Fruit fly (Drosophila melanogaster) whole organism, embryonic: ENCODE data around the gene CG11562.

Source experiments
- ATbp ChIP-seq: fragments of 200-800 bp; sonication (Bioruptor generic); optimal IDR thresholded peaks from 2 replicates; lab custom pipeline; 2017; ENCODE audit warnings: missing biosample characterization, mild to moderate bottlenecking, missing genetic modification characterization, missing genetic modification reagents
- Atf6 ChIP-seq: fragments of 200-800 bp; sonication (Bioruptor generic); IDR thresholded peaks from 2 replicates; pipeline ENCODE4 v1.3.6; 2022; ENCODE audit warnings: missing biosample characterization, missing genetic modification characterization
- CG10543 ChIP-seq: fragments of 200-800 bp; sonication (Bioruptor generic); optimal IDR thresholded peaks from 3 replicates; lab custom pipeline; 2017; ENCODE audit warnings: missing biosample characterization, mild to moderate bottlenecking, missing genetic modification characterization, moderate library complexity
- CG10979 ChIP-seq: fragments of 200-800 bp; sonication (Bioruptor generic); optimal IDR thresholded peaks from 2 replicates; lab custom pipeline; 2018; ENCODE audit warnings: missing biosample characterization, mild to moderate bottlenecking, missing genetic modification characterization, moderate library complexity
- CG12299 ChIP-seq: fragments of 200-800 bp; sonication (Bioruptor generic); optimal IDR thresholded peaks from 2 replicates; lab custom pipeline; 2018; ENCODE audit warnings: missing biosample characterization, mild to moderate bottlenecking, missing genetic modification characterization
- CG12942 ChIP-seq: fragments of 200-800 bp; sonication (Bioruptor generic); optimal IDR thresholded peaks from 3 replicates; lab custom pipeline; 2016; ENCODE audit warnings: missing biosample characterization, missing genetic modification characterization
- CG13775 ChIP-seq: fragments of 200-800 bp; sonication (Bioruptor generic); optimal IDR thresholded peaks from 3 replicates; lab custom pipeline; 2017; ENCODE audit warnings: missing biosample characterization, mild to moderate bottlenecking, missing genetic modification characterization
- CG15514 ChIP-seq: fragments of 200-800 bp; sonication (Bioruptor generic); optimal IDR thresholded peaks from 3 replicates; lab custom pipeline; 2017; ENCODE audit warnings: missing biosample characterization, missing genetic modification characterization, mild to moderate bottlenecking, moderate library complexity, missing genetic modification reagents
- CG15601 ChIP-seq: fragments of 200-800 bp; sonication (Bioruptor generic); optimal IDR thresholded peaks from 3 replicates; lab custom pipeline; 2019; ENCODE audit warnings: missing biosample characterization, mild to moderate bottlenecking, missing genetic modification characterization, moderate library complexity
- CG17328 ChIP-seq: fragments of 200-800 bp; sonication (Bioruptor generic); IDR thresholded peaks from 2 replicates; pipeline ENCODE4 v1.3.6; 2022; ENCODE audit warnings: missing biosample characterization, missing genetic modification characterization
- CG17361 ChIP-seq: fragments of 200-800 bp; sonication (Bioruptor generic); IDR thresholded peaks from 3 replicates; pipeline ENCODE4 v1.3.6; 2022; ENCODE audit warnings: missing biosample characterization, missing genetic modification characterization
- CG17802 ChIP-seq: fragments of 200-800 bp; sonication (Bioruptor generic); optimal IDR thresholded peaks from 2 replicates; lab custom pipeline; 2018; ENCODE audit warnings: missing biosample characterization, mild to moderate bottlenecking, missing genetic modification characterization, moderate library complexity
- CG18599 ChIP-seq: fragments of 200-800 bp; sonication (Bioruptor generic); optimal IDR thresholded peaks from 3 replicates; lab custom pipeline; 2017; ENCODE audit warnings: missing biosample characterization, missing genetic modification characterization, mild to moderate bottlenecking, moderate library complexity, missing genetic modification reagents
- CG2202 ChIP-seq: fragments of 200-800 bp; sonication (Bioruptor generic); optimal IDR thresholded peaks from 2 replicates; lab custom pipeline; 2018; ENCODE audit warnings: missing biosample characterization, mild to moderate bottlenecking, missing genetic modification characterization
- CG30020 ChIP-seq: fragments of 200-800 bp; optimal IDR thresholded peaks from 2 replicates; lab custom pipeline; 2019; ENCODE audit warnings: missing biosample characterization, mild to moderate bottlenecking, missing genetic modification characterization, moderate library complexity
- CG31441 ChIP-seq: fragments of 200-800 bp; sonication (Bioruptor generic); IDR thresholded peaks from 2 replicates; pipeline ENCODE4 v1.3.6; 2022; ENCODE audit warnings: missing biosample characterization, missing genetic modification characterization
- CG34376 ChIP-seq: fragments of 200-800 bp; sonication (Bioruptor generic); optimal IDR thresholded peaks from 2 replicates; lab custom pipeline; 2018; ENCODE audit warnings: missing biosample characterization, mild to moderate bottlenecking, missing genetic modification characterization
- CG5953 ChIP-seq: fragments of 200-800 bp; sonication (Bioruptor generic); IDR thresholded peaks from 2 replicates; pipeline ENCODE4 v1.3.6; 2022; ENCODE audit warnings: missing biosample characterization, missing genetic modification characterization
- CG7357 ChIP-seq: fragments of 200-800 bp; sonication (Bioruptor generic); IDR thresholded peaks from 3 replicates; pipeline ENCODE4 v1.3.6; 2022; ENCODE audit warnings: missing biosample characterization, missing genetic modification characterization
- CG7372 ChIP-seq: fragments of 200-800 bp; sonication (Bioruptor generic); IDR thresholded peaks from 2 replicates; pipeline ENCODE4 v1.3.6; 2022; ENCODE audit warnings: missing biosample characterization, missing genetic modification characterization
- CG7987 ChIP-seq: fragments of 200-800 bp; sonication (Bioruptor generic); optimal IDR thresholded peaks from 2 replicates; lab custom pipeline; 2018; ENCODE audit warnings: missing biosample characterization, mild to moderate bottlenecking, missing genetic modification characterization, moderate library complexity
- CG8359 ChIP-seq: fragments of 200-800 bp; sonication (Bioruptor generic); optimal IDR thresholded peaks from 2 replicates; lab custom pipeline; 2017; ENCODE audit warnings: missing biosample characterization, mild to moderate bottlenecking, missing genetic modification characterization, borderline replicate concordance
- CG9609 ChIP-seq: fragments of 200-800 bp; sonication (Bioruptor generic); optimal IDR thresholded peaks from 3 replicates; lab custom pipeline; 2016; ENCODE audit warnings: missing biosample characterization, missing genetic modification characterization
- CG9876 ChIP-seq: fragments of 200-800 bp; sonication (Bioruptor generic); optimal IDR thresholded peaks from 2 replicates; lab custom pipeline; 2016; ENCODE audit warnings: missing biosample characterization, missing genetic modification characterization
- Deaf1 ChIP-seq: fragments of 200-800 bp; optimal IDR thresholded peaks from 3 replicates; lab custom pipeline; 2019; ENCODE audit warnings: missing biosample characterization, mild to moderate bottlenecking, missing genetic modification characterization, moderate library complexity
- Drgx ChIP-seq: fragments of 200-800 bp; sonication (Bioruptor generic); IDR thresholded peaks from 2 replicates; pipeline ENCODE4 v1.3.6; 2022; ENCODE audit warnings: missing biosample characterization, missing genetic modification characterization
- Ets65A ChIP-seq: fragments of 200-800 bp; sonication (Bioruptor generic); peaks from one replicate; lab custom pipeline; 2016; ENCODE audit warnings: missing biosample characterization, missing genetic modification characterization
- H15 ChIP-seq: fragments of 200-800 bp; sonication (Bioruptor generic); IDR thresholded peaks from 3 replicates; pipeline ENCODE4 v1.3.6; 2022; ENCODE audit warnings: missing biosample characterization, missing genetic modification characterization
- HLH54F ChIP-seq: fragments of 200-800 bp; sonication (Bioruptor generic); optimal IDR thresholded peaks from 3 replicates; lab custom pipeline; 2016; ENCODE audit warnings: missing biosample characterization, missing genetic modification characterization
- Jarid2 ChIP-seq: fragments of 200-800 bp; sonication (Bioruptor generic); optimal IDR thresholded peaks from 3 replicates; lab custom pipeline; 2017; ENCODE audit warnings: mild to moderate bottlenecking, missing biosample characterization, missing genetic modification reagents, missing genetic modification characterization
- MESR4 ChIP-seq: fragments of 200-800 bp; sonication (Bioruptor generic); optimal IDR thresholded peaks from 2 replicates; lab custom pipeline; 2018; ENCODE audit warnings: missing biosample characterization, mild to moderate bottlenecking, missing genetic modification characterization, moderate library complexity
- Med ChIP-seq: fragments of 200-800 bp; sonication (Bioruptor generic); peaks from one replicate; lab custom pipeline; 2016; ENCODE audit warnings: missing biosample characterization, missing genetic modification characterization, mild to moderate bottlenecking, inconsistent platforms, moderate library complexity
- Opbp ChIP-seq: fragments of 200-800 bp; sonication (Bioruptor generic); IDR thresholded peaks from 3 replicates; pipeline ENCODE4 v1.3.6; 2022; ENCODE audit warnings: missing biosample characterization, missing genetic modification characterization; ENCODE audit not compliant: partially characterized antibody
- Poxn ChIP-seq: fragments of 200-800 bp; sonication (Bioruptor generic); IDR thresholded peaks from 2 replicates; pipeline ENCODE4 v1.3.6; 2022; ENCODE audit warnings: missing biosample characterization, missing genetic modification characterization
- Spps ChIP-seq: fragments of 200-800 bp; sonication (Bioruptor generic); optimal IDR thresholded peaks from 2 replicates; lab custom pipeline; 2018; ENCODE audit warnings: missing biosample characterization, mild to moderate bottlenecking, missing genetic modification characterization
- abd-A ChIP-seq: fragments of 200-800 bp; sonication (Bioruptor generic); optimal IDR thresholded peaks from 3 replicates; lab custom pipeline; 2019; ENCODE audit warnings: missing biosample characterization, mild to moderate bottlenecking, missing genetic modification characterization, moderate library complexity
- eve ChIP-seq, 2 experiments: fragments of >200 bp; optimal IDR thresholded peaks; 2 replicates each; lab custom pipeline; 2017; ENCODE audit warnings: missing biosample characterization in 2 of 2, missing genetic modification characterization in 2 of 2
- ewg ChIP-seq: fragments of 200-800 bp; sonication (Bioruptor generic); optimal IDR thresholded peaks from 3 replicates; lab custom pipeline; 2017; ENCODE audit warnings: mild to moderate bottlenecking, missing biosample characterization, missing genetic modification reagents, missing genetic modification characterization
- fd102C ChIP-seq: fragments of 200-800 bp; sonication (Bioruptor generic); optimal IDR thresholded peaks from 2 replicates; lab custom pipeline; 2018; ENCODE audit warnings: missing biosample characterization, mild to moderate bottlenecking, missing genetic modification characterization, moderate library complexity
- kay ChIP-seq: fragments of 200-800 bp; sonication (Bioruptor generic); optimal IDR thresholded peaks from 2 replicates; lab custom pipeline; 2016; ENCODE audit warnings: missing biosample characterization, missing genetic modification characterization
- ken ChIP-seq: fragments of 200-800 bp; sonication (Bioruptor generic); IDR thresholded peaks from 3 replicates; pipeline ENCODE4 v1.3.6; 2022; ENCODE audit warnings: missing biosample characterization, missing genetic modification characterization
- knrl ChIP-seq: fragments of 200-800 bp; sonication (Bioruptor generic); IDR thresholded peaks from 3 replicates; pipeline ENCODE4 v1.3.6; 2022; ENCODE audit warnings: missing biosample characterization, missing genetic modification characterization; ENCODE audit not compliant: partially characterized antibody
- lmd ChIP-seq: fragments of 200-800 bp; sonication (Bioruptor generic); IDR thresholded peaks from 2 replicates; pipeline ENCODE4 v1.3.6; 2022; ENCODE audit warnings: missing biosample characterization, missing genetic modification characterization
- luna ChIP-seq: fragments of 200-800 bp; sonication (Bioruptor generic); optimal IDR thresholded peaks from 2 replicates; lab custom pipeline; 2016; ENCODE audit warnings: missing biosample characterization, missing genetic modification characterization
- pb ChIP-seq: fragments of 200-800 bp; sonication (Bioruptor generic); optimal IDR thresholded peaks from 3 replicates; lab custom pipeline; 2016; ENCODE audit warnings: missing biosample characterization, missing genetic modification characterization
- psq ChIP-seq: fragments of 200-800 bp; sonication (Bioruptor generic); optimal IDR thresholded peaks from 2 replicates; lab custom pipeline; 2017; ENCODE audit warnings: missing biosample characterization, missing genetic modification characterization
- pum ChIP-seq: fragments of 200-800 bp; sonication (Bioruptor generic); optimal IDR thresholded peaks from 2 replicates; lab custom pipeline; 2016; ENCODE audit warnings: missing biosample characterization, missing genetic modification characterization
- sd ChIP-seq: fragments of 200-800 bp; sonication (Bioruptor generic); optimal IDR thresholded peaks from 3 replicates; lab custom pipeline; 2018; ENCODE audit warnings: missing biosample characterization, mild to moderate bottlenecking, missing genetic modification characterization, moderate library complexity
- slp2 ChIP-seq: fragments of 200-800 bp; sonication (Bioruptor generic); optimal IDR thresholded peaks from 2 replicates; lab custom pipeline; 2016; ENCODE audit warnings: missing biosample characterization, missing genetic modification characterization
- sna ChIP-seq: fragments of 200-800 bp; sonication (Bioruptor generic); IDR thresholded peaks from 2 replicates; pipeline ENCODE4 v1.3.6; 2022; ENCODE audit warnings: missing biosample characterization, missing genetic modification characterization; ENCODE audit not compliant: partially characterized antibody
- tgo ChIP-seq: fragments of 200-800 bp; sonication (Bioruptor generic); IDR thresholded peaks from 3 replicates; pipeline ENCODE4 v1.3.6; 2022; ENCODE audit warnings: missing biosample characterization, missing genetic modification characterization
- vfl ChIP-seq: fragments of 200-800 bp; sonication (Bioruptor generic); optimal IDR thresholded peaks from 2 replicates; lab custom pipeline; 2016; ENCODE audit warnings: missing biosample characterization, missing genetic modification characterization

CG11562 gene

dm6 chr2L:291657-292056 is 562 bp upstream of the CG11562 start, which contains the start of gene CG3625 (continued):
- TF ChIP-seq CG10543 (peak; percentile 54), pum (no peak), eve (GFP tag; optimal IDR thresholded peaks at IDR 0.05; lab: Kevin White, UChicago) (no peak), CG2202 (no peak), sd (tag; lab: Kevin White, UChicago) (no peak), Opbp (no peak), CG12299 (no peak), Poxn (no peak), CG12942 (no peak), CG9876 (no peak), CG30020 (tag; lab: Kevin White, UChicago) (no peak), Atf6 (no peak), CG9609 (no peak), kay (GFP tag; lab: Kevin White, UChicago) (no peak), lmd (GFP tag; lab: Robert Waterston, UW) (0 out of 2 replicates have a peak, but pooled peaks have one; percentile 9), ewg (GFP tag; lab: Kevin White, UChicago) (peak; percentile 67), Jarid2 (GFP tag; lab: Kevin White, UChicago) (no peak), CG17802 (no peak), CG17361 (GFP tag; lab: Robert Waterston, UW) (no peak), Med (GFP tag; lab: Kevin White, UChicago) (peak; percentile 81), CG10979 (no peak), CG34376 (no peak), luna (GFP tag; lab: Kevin White, UChicago) (no peak), fd102C (GFP tag; lab: Kevin White, UChicago) (no peak), abd-A (tag; lab: Kevin White, UChicago) (peak; percentile 69), slp2 (GFP tag; lab: Kevin White, UChicago) (no peak), tgo (GFP tag; lab: Robert Waterston, UW) (no peak), CG8359 (GFP tag; lab: Kevin White, UChicago) (no peak), Deaf1 (peak; percentile 86), CG7372 (0 out of 2 replicates have a peak, but pooled peaks have one; percentile 43), CG15514 (peak; percentile 22), H15 (no peak), sna (peak; percentile 10; the same call in 1 of the 2 replicates), CG5953 (GFP tag; lab: Robert Waterston, UW) (no peak), vfl (GFP tag; lab: Kevin White, UChicago) (no peak), ken (0 out of 3 replicates have a peak, but pooled peaks have one; percentile 29), ATbp (GFP tag; lab: Kevin White, UChicago) (no peak), CG7357 (GFP tag; lab: Robert Waterston, UW) (no peak), CG18599 (GFP tag; lab: Kevin White, UChicago) (no peak)

DNA sequence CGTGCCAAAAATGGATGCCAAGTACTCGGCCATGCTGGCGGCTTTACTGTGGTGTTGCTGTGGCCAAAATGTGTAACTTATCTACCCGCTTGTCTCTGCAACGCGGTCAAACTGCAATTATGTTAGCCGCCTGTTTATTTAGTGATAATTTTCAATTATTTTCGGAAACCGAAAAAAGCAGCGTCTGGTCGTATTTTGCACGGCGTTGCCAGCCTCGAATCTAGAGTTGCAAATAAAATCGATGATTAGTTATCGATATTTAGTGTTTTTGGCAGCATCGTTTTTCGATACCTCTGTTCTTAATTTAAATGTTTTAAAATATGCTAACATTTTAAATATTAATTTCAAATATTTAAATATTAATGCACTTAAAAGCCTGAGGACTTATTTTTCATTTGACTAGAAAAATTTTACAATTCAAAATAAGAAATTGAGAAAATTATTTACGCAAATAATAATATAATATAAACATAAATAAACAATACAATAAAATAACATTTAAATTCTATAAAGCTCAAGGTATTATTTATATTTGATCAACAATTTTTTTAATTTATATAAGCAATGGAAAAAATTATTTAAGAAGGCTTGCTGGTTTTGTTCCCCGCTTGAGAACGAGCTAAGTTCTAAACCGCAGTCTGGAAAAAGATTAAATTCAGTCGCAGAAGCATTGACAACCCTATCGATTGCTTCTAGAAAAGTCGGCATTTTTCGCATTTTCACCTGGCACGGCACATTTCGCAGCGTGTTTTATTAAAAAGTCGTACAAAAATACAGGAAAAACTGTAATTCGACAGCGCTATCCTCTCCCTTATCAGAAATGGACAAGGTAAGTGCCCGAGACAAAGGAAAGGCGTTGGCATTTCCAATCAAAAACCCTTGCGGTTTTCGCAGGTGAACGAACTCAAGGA is 2.5 kb downstream of the CG11562 start, which contains the start of the genes U2af38 and Stip1:
U2af38 (minus strand) TSS at position 230 of the 911 bp plus-strand sequence.
Stip1 (plus strand) TSS at position 671 of the 911 bp plus-strand sequence.
- no peak for TF ChIP-seq psq (GFP tag; lab: Kevin White, UChicago)
- TF ChIP-seq CG7987 (GFP tag; lab: Kevin White, UChicago): no peak
- no peak for TF ChIP-seq pb (GFP tag; lab: Kevin White, UChicago)
- no peak for TF ChIP-seq CG15601 (tag; lab: Kevin White, UChicago)
- TF ChIP-seq CG17328 (GFP tag; lab: Robert Waterston, UW): no peak
- TF ChIP-seq knrl (GFP tag; lab: Robert Waterston, UW): peak; percentile 60; the same call in 2 of the 3 replicates
- peak; percentile 80 for TF ChIP-seq MESR4
- peak; percentile 43; the same call in 1 of the 2 replicates for TF ChIP-seq CG31441 (GFP tag; lab: Robert Waterston, UW)
- TF ChIP-seq Spps (tag; lab: Kevin White, UChicago): no peak
- no peak for TF ChIP-seq CG13775 (GFP tag; lab: Kevin White, UChicago)
- TF ChIP-seq Drgx: no peak
- TF ChIP-seq HLH54F: no peak
- no peak for TF ChIP-seq Ets65A
